Fruit fly (Drosophila melanogaster) whole organism, embryonic: ENCODE measurements around the gene CG12581.

ENCODE experiments used
- CG10366 ChIP-seq: fragments of 200-800 bp; sonication (Bioruptor generic); IDR thresholded peaks from 2 replicates; pipeline ENCODE4 v1.3.6; 2022; ENCODE audit warnings: missing biosample characterization, missing genetic modification characterization
- CG12391 ChIP-seq: fragments of 200-800 bp; sonication (Bioruptor generic); optimal IDR thresholded peaks from 3 replicates; lab custom pipeline; 2018; ENCODE audit warnings: missing biosample characterization, mild to moderate bottlenecking, missing genetic modification characterization, moderate library complexity
- CG12769 ChIP-seq: fragments of 200-800 bp; sonication (Bioruptor generic); optimal IDR thresholded peaks from 2 replicates; lab custom pipeline; 2019; ENCODE audit warnings: missing biosample characterization, mild to moderate bottlenecking, missing genetic modification characterization, moderate library complexity
- CG12942 ChIP-seq: fragments of 200-800 bp; sonication (Bioruptor generic); optimal IDR thresholded peaks from 3 replicates; lab custom pipeline; 2016; ENCODE audit warnings: missing biosample characterization, missing genetic modification characterization
- CG13287 ChIP-seq: fragments of 200-800 bp; sonication (Bioruptor generic); IDR thresholded peaks from 2 replicates; pipeline ENCODE4 v1.3.6; 2022; ENCODE audit warnings: missing biosample characterization, missing genetic modification characterization; ENCODE audit not compliant: partially characterized antibody
- CG15011 ChIP-seq: fragments of 200-800 bp; sonication (Bioruptor generic); optimal IDR thresholded peaks from 3 replicates; lab custom pipeline; 2018; ENCODE audit warnings: missing biosample characterization, mild to moderate bottlenecking, missing genetic modification characterization
- CG15479 ChIP-seq: fragments of 200-800 bp; sonication (Bioruptor generic); optimal IDR thresholded peaks from 3 replicates; lab custom pipeline; 2019; ENCODE audit warnings: missing biosample characterization, mild to moderate bottlenecking, missing genetic modification characterization, moderate library complexity
- CG2875 ChIP-seq: fragments of 200-800 bp; sonication (Bioruptor generic); optimal IDR thresholded peaks from 2 replicates; lab custom pipeline; 2017; ENCODE audit warnings: missing biosample characterization, mild to moderate bottlenecking, missing genetic modification characterization, missing genetic modification reagents
- CG43689 ChIP-seq: fragments of 200-800 bp; sonication (Bioruptor generic); IDR thresholded peaks from 2 replicates; pipeline ENCODE4 v1.3.6; 2022; ENCODE audit warnings: missing biosample characterization, missing genetic modification characterization
- CG4854 ChIP-seq: fragments of 200-800 bp; sonication (Bioruptor generic); optimal IDR thresholded peaks from 2 replicates; lab custom pipeline; 2016; ENCODE audit warnings: missing biosample characterization, missing genetic modification characterization, inconsistent platforms
- CG6272 ChIP-seq: fragments of 200-800 bp; sonication (Bioruptor generic); IDR thresholded peaks from 2 replicates; pipeline ENCODE4 v1.3.6; 2022; ENCODE audit warnings: missing biosample characterization, missing genetic modification characterization
- CG6683 ChIP-seq: fragments of 200-800 bp; sonication (Bioruptor generic); optimal IDR thresholded peaks from 2 replicates; lab custom pipeline; 2017; ENCODE audit warnings: missing biosample characterization, mild to moderate bottlenecking, missing genetic modification characterization, missing genetic modification reagents
- CG9817 ChIP-seq: fragments of 200-800 bp; sonication (Bioruptor generic); optimal IDR thresholded peaks from 2 replicates; lab custom pipeline; 2018; ENCODE audit warnings: missing biosample characterization, mild to moderate bottlenecking, missing genetic modification characterization, moderate library complexity
- Dip3 ChIP-seq: fragments of 200-800 bp; sonication (Bioruptor generic); optimal IDR thresholded peaks from 3 replicates; lab custom pipeline; 2016; ENCODE audit warnings: missing biosample characterization, missing genetic modification characterization
- Elba2 ChIP-seq: fragments of 200-800 bp; sonication (Bioruptor generic); optimal IDR thresholded peaks from 3 replicates; lab custom pipeline; 2016; ENCODE audit warnings: missing biosample characterization, missing genetic modification characterization
- Ets97D ChIP-seq: fragments of 200-800 bp; sonication (Bioruptor generic); optimal IDR thresholded peaks from 3 replicates; lab custom pipeline; 2016; ENCODE audit warnings: missing biosample characterization, missing genetic modification characterization
- HLH4C ChIP-seq: fragments of 200-800 bp; sonication (Bioruptor generic); IDR thresholded peaks from 3 replicates; pipeline ENCODE4 v1.3.6; 2022; ENCODE audit warnings: missing biosample characterization, missing genetic modification characterization; ENCODE audit not compliant: partially characterized antibody
- MBD-R2 ChIP-seq: fragments of 200-800 bp; sonication (Bioruptor generic); IDR thresholded peaks from 2 replicates; pipeline ENCODE4 v1.3.6; 2022; ENCODE audit warnings: missing biosample characterization, missing genetic modification characterization
- NC2α ChIP-seq: fragments of 200-800 bp; sonication (Bioruptor generic); optimal IDR thresholded peaks from 2 replicates; lab custom pipeline; 2016; ENCODE audit warnings: missing biosample characterization, missing genetic modification characterization
- Neu2 ChIP-seq: fragments of 200-800 bp; sonication (Bioruptor generic); optimal IDR thresholded peaks from 3 replicates; lab custom pipeline; 2016; ENCODE audit warnings: missing biosample characterization, missing genetic modification characterization, borderline replicate concordance
- Nf-YA ChIP-seq: fragments of 200-800 bp; sonication (Bioruptor generic); IDR thresholded peaks from 2 replicates; pipeline ENCODE4 v1.3.6; 2022; ENCODE audit warnings: missing biosample characterization, missing genetic modification characterization
- Oli ChIP-seq: fragments of 200-800 bp; sonication (Bioruptor generic); optimal IDR thresholded peaks from 2 replicates; lab custom pipeline; 2018; ENCODE audit warnings: missing biosample characterization, mild to moderate bottlenecking, missing genetic modification characterization, moderate library complexity
- Optix ChIP-seq: fragments of 200-800 bp; sonication (Bioruptor generic); IDR thresholded peaks from 3 replicates; pipeline ENCODE4 v1.3.6; 2022; ENCODE audit warnings: missing biosample characterization, missing genetic modification characterization
- Ptx1 ChIP-seq: fragments of 200-800 bp; sonication (Bioruptor generic); IDR thresholded peaks from 2 replicates; pipeline ENCODE4 v1.3.6; 2022; ENCODE audit warnings: missing biosample characterization, missing genetic modification characterization
- Ravus ChIP-seq: fragments of 200-800 bp; sonication (Bioruptor generic); IDR thresholded peaks from 2 replicates; pipeline ENCODE4 v1.3.6; 2022; ENCODE audit warnings: missing biosample characterization, missing genetic modification characterization
- Side ChIP-seq: fragments of 200-800 bp; sonication (Bioruptor generic); optimal IDR thresholded peaks from 2 replicates; lab custom pipeline; 2016; ENCODE audit warnings: missing biosample characterization, missing genetic modification characterization
- Sin3A ChIP-seq: fragments of >200 bp; optimal IDR thresholded peaks from 2 replicates; lab custom pipeline; 2018
- Sry-β ChIP-seq: fragments of 200-800 bp; sonication (Bioruptor generic); optimal IDR thresholded peaks from 2 replicates; lab custom pipeline; 2018; ENCODE audit warnings: missing biosample characterization, mild to moderate bottlenecking, missing genetic modification characterization, moderate library complexity
- Tbp ChIP-seq: fragments of >200 bp; optimal IDR thresholded peaks from 2 replicates; lab custom pipeline; 2018; ENCODE audit warnings: missing biosample characterization, missing genetic modification characterization
- bigmax ChIP-seq: fragments of 200-800 bp; sonication (Bioruptor generic); optimal IDR thresholded peaks from 2 replicates; lab custom pipeline; 2018; ENCODE audit warnings: missing biosample characterization, mild to moderate bottlenecking, missing genetic modification characterization
- bsh ChIP-seq, 2 experiments: fragments of 200-800 bp; sonication (Bioruptor generic); optimal IDR thresholded peaks; 2 replicates each; lab custom pipeline; 2017 to 2018; ENCODE audit warnings: mild to moderate bottlenecking in 2 of 2, missing biosample characterization in 2 of 2, missing genetic modification characterization in 2 of 2, moderate library complexity in 1 of 2
- dan ChIP-seq: fragments of 200-800 bp; sonication (Bioruptor generic); IDR thresholded peaks from 2 replicates; pipeline ENCODE4 v1.3.6; 2022; ENCODE audit warnings: missing biosample characterization, missing genetic modification characterization
- dysf ChIP-seq: fragments of 200-800 bp; sonication (Bioruptor generic); IDR thresholded peaks from 3 replicates; pipeline ENCODE4 v1.3.6; 2022; ENCODE audit warnings: missing biosample characterization, missing genetic modification characterization
- fu2 ChIP-seq: fragments of 200-800 bp; sonication (Bioruptor generic); optimal IDR thresholded peaks from 2 replicates; lab custom pipeline; 2016; ENCODE audit warnings: missing biosample characterization, missing genetic modification characterization
- ham ChIP-seq: fragments of 200-800 bp; sonication (Bioruptor generic); IDR thresholded peaks from 2 replicates; pipeline ENCODE4 v1.3.6; 2022; ENCODE audit warnings: missing biosample characterization, missing genetic modification characterization
- insv ChIP-seq, 2 experiments: fragments of 200-800 bp; sonication (Bioruptor generic); optimal IDR thresholded peaks; 3 replicates each; lab custom pipeline; 2016 to 2018; ENCODE audit warnings: missing biosample characterization in 2 of 2, missing genetic modification characterization in 2 of 2
- kay ChIP-seq: fragments of 200-800 bp; sonication (Bioruptor generic); optimal IDR thresholded peaks from 2 replicates; lab custom pipeline; 2016; ENCODE audit warnings: missing biosample characterization, missing genetic modification characterization
- ken ChIP-seq: fragments of 200-800 bp; sonication (Bioruptor generic); IDR thresholded peaks from 3 replicates; pipeline ENCODE4 v1.3.6; 2022; ENCODE audit warnings: missing biosample characterization, missing genetic modification characterization
- mirr ChIP-seq: fragments of 200-800 bp; sonication (Bioruptor generic); optimal IDR thresholded peaks from 3 replicates; lab custom pipeline; 2018; ENCODE audit warnings: missing biosample characterization, mild to moderate bottlenecking, missing genetic modification characterization
- nmo ChIP-seq: fragments of 200-800 bp; sonication (Bioruptor generic); optimal IDR thresholded peaks from 2 replicates; lab custom pipeline; 2018; ENCODE audit warnings: missing biosample characterization, mild to moderate bottlenecking, missing genetic modification characterization, moderate library complexity
- oc ChIP-seq: fragments of 200-800 bp; sonication (Bioruptor generic); optimal IDR thresholded peaks from 2 replicates; lab custom pipeline; 2018; ENCODE audit warnings: missing biosample characterization, mild to moderate bottlenecking, missing genetic modification characterization, moderate library complexity
- prd ChIP-seq, 3 experiments: fragments of >200 bp in 2 of 3; fragments of 200-800 bp in 1 of 3; sonication (Bioruptor generic) in 1 of 3; optimal IDR thresholded peaks in 2 of 3; IDR thresholded peaks in 1 of 3; 2 replicates in 2 of 3; 3 replicates in 1 of 3; pipeline versions ENCODE4 v1.3.6 to Lab custom; 2017 to 2022; ENCODE audit warnings: missing biosample characterization in 1 of 3, missing genetic modification characterization in 1 of 3
- ranshi ChIP-seq: fragments of 200-800 bp; sonication (Bioruptor generic); IDR thresholded peaks from 2 replicates; pipeline ENCODE4 v1.3.6; 2022; ENCODE audit warnings: missing biosample characterization, missing genetic modification characterization
- rib ChIP-seq: fragments of 200-800 bp; sonication (Bioruptor generic); IDR thresholded peaks from 2 replicates; pipeline ENCODE4 v1.3.6; 2022; ENCODE audit warnings: missing biosample characterization, missing genetic modification characterization
- schlank ChIP-seq: fragments of 200-800 bp; sonication (Bioruptor generic); optimal IDR thresholded peaks from 2 replicates; lab custom pipeline; 2018; ENCODE audit warnings: missing biosample characterization, mild to moderate bottlenecking, missing genetic modification characterization
- scrt ChIP-seq: fragments of 200-800 bp; sonication (Bioruptor generic); optimal IDR thresholded peaks from 2 replicates; lab custom pipeline; 2018; ENCODE audit warnings: missing biosample characterization, mild to moderate bottlenecking, missing genetic modification characterization, moderate library complexity
- seq ChIP-seq: fragments of 200-800 bp; sonication (Bioruptor generic); IDR thresholded peaks from 2 replicates; pipeline ENCODE4 v1.3.6; 2022; ENCODE audit warnings: missing biosample characterization, missing genetic modification characterization
- ssp ChIP-seq: fragments of 200-800 bp; sonication (Bioruptor generic); IDR thresholded peaks from 2 replicates; pipeline ENCODE4 v1.3.6; 2022; ENCODE audit warnings: missing biosample characterization, missing genetic modification characterization
- stc ChIP-seq: fragments of 200-800 bp; sonication (Bioruptor generic); IDR thresholded peaks from 2 replicates; pipeline ENCODE4 v1.3.6; 2022; ENCODE audit warnings: missing biosample characterization, missing genetic modification characterization
- vvl ChIP-seq: fragments of 200-800 bp; sonication (Bioruptor generic); IDR thresholded peaks from 2 replicates; pipeline ENCODE4 v1.3.6; 2022; ENCODE audit warnings: missing biosample characterization, missing genetic modification characterization

CG12581 gene

dm6 chr3R:4197055-4197454 is 22.6 kb downstream of the CG12581 start, which contains the start of gene beta-Man (continued):
- TF ChIP-seq Oli (tag; lab: Kevin White, UChicago) (no peak), CG43689 (GFP tag; lab: Robert Waterston, UW) (no peak), CG6272 (no peak), Ets97D (GFP tag; lab: Kevin White, UChicago) (peak; percentile 28), CG4854 (GFP tag; lab: Kevin White, UChicago) (no peak), CG6683 (GFP tag; lab: Kevin White, UChicago) (no peak), Ptx1 (no peak), HLH4C (GFP tag; lab: Robert Waterston, UW) (no peak; the same call in 2 of the 3 replicates), Optix (GFP tag; lab: Robert Waterston, UW) (no peak), dysf (no peak), bigmax (GFP tag; lab: Kevin White, UChicago) (no peak), CG10366 (GFP tag; lab: Robert Waterston, UW) (no peak), dan (no peak), Neu2 (GFP tag; lab: Kevin White, UChicago) (no peak), prd (optimal IDR thresholded peaks at IDR 0.05; lab: Kevin White, UChicago) (no peak), prd (GFP tag; IDR thresholded peaks at IDR 0.05; lab: Robert Waterston, UW) (no peak), mirr (no peak), stc (GFP tag; lab: Robert Waterston, UW) (no peak), Dip3 (GFP tag; lab: Kevin White, UChicago) (no peak), CG12391 (tag; lab: Kevin White, UChicago) (no peak), CG15011 (GFP tag; lab: Kevin White, UChicago) (no peak), rib (GFP tag; lab: Robert Waterston, UW) (no peak), schlank (tag; lab: Kevin White, UChicago) (no peak), Elba2 (GFP tag; lab: Kevin White, UChicago) (no peak), seq (GFP tag; lab: Robert Waterston, UW) (no peak), MBD-R2 (GFP tag; lab: Robert Waterston, UW) (peak; percentile 57; the same call in 1 of the 2 replicates), NC2α (no peak), insv (GFP tag; optimal IDR thresholded peaks at IDR 0.05; lab: Kevin White, UChicago) (no peak), ssp (no peak), fu2 (GFP tag; lab: Kevin White, UChicago) (no peak), vvl (GFP tag; lab: Robert Waterston, UW) (no peak), Sin3A (no peak), Tbp (no peak), Nf-YA (GFP tag; lab: Robert Waterston, UW) (no peak), CG15479 (GFP tag; lab: Kevin White, UChicago) (no peak), CG12769 (tag; lab: Kevin White, UChicago) (peak; percentile 35), CG12942 (no peak), CG2875 (GFP tag; lab: Kevin White, UChicago) (no peak), CG9817 (tag; lab: Kevin White, UChicago) (no peak), Ravus (GFP tag; lab: Robert Waterston, UW) (no peak), Side (peak; percentile 25), ken (GFP tag; lab: Robert Waterston, UW) (no peak), bsh (GFP tag; optimal IDR thresholded peaks at IDR 0.05; lab: Kevin White, UChicago) (no peak), CG13287 (peak; percentile 47; the same call in 1 of the 2 replicates), nmo (GFP tag; lab: Kevin White, UChicago) (no peak), ham (no peak), Sry-β (GFP tag; lab: Kevin White, UChicago) (no peak), kay (GFP tag; lab: Kevin White, UChicago) (peak; percentile 46), ranshi (no peak), oc (tag; lab: Kevin White, UChicago) (no peak), scrt (GFP tag; lab: Kevin White, UChicago) (no peak)
